Fruit fly (Drosophila melanogaster) whole organism, pupa: Measurements from ENCODE around the gene CG31517.

Experiments used
- CG10348 ChIP-seq: fragments of 200-800 bp; sonication (Bioruptor generic); IDR thresholded peaks from 2 replicates; pipeline ENCODE4 v1.3.6; 2022; ENCODE audit warnings: missing biosample characterization, missing genetic modification characterization
- CG12605 ChIP-seq: fragments of 200-800 bp; sonication (Bioruptor generic); IDR thresholded peaks from 2 replicates; pipeline ENCODE4 v1.3.6; 2022; ENCODE audit warnings: missing biosample characterization, missing genetic modification characterization
- CG15710 ChIP-seq: fragments of 200-800 bp; sonication (Bioruptor generic); optimal IDR thresholded peaks from 2 replicates; lab custom pipeline; 2018; ENCODE audit warnings: missing biosample characterization, mild to moderate bottlenecking, missing genetic modification characterization, moderate library complexity
- CG32121 ChIP-seq: fragments of 200-800 bp; sonication (Bioruptor generic); IDR thresholded peaks from 2 replicates; pipeline ENCODE4 v1.3.6; 2022; ENCODE audit warnings: missing biosample characterization, missing genetic modification characterization
- CG34367 ChIP-seq: fragments of 200-800 bp; sonication (Bioruptor generic); optimal IDR thresholded peaks from 2 replicates; lab custom pipeline; 2018; ENCODE audit warnings: missing biosample characterization, mild to moderate bottlenecking, missing genetic modification characterization
- CG4496 ChIP-seq: fragments of 200-800 bp; sonication (Bioruptor generic); IDR thresholded peaks from 3 replicates; pipeline ENCODE4 v1.3.6; 2022; ENCODE audit warnings: missing biosample characterization, missing genetic modification characterization
- CG8159 ChIP-seq: fragments of 200-800 bp; sonication (Bioruptor generic); optimal IDR thresholded peaks from 3 replicates; lab custom pipeline; 2018; ENCODE audit warnings: missing biosample characterization, mild to moderate bottlenecking, missing genetic modification characterization, moderate library complexity
- CG8301 ChIP-seq: fragments of 200-800 bp; sonication (Bioruptor generic); optimal IDR thresholded peaks from 2 replicates; lab custom pipeline; 2018; ENCODE audit warnings: missing biosample characterization, mild to moderate bottlenecking, missing genetic modification characterization
- D1 ChIP-seq: fragments of 200-800 bp; sonication (Bioruptor generic); optimal IDR thresholded peaks from 2 replicates; lab custom pipeline; 2018; ENCODE audit warnings: missing biosample characterization, mild to moderate bottlenecking, missing genetic modification characterization, moderate library complexity
- EcR ChIP-seq: fragments of 200-800 bp; sonication (Bioruptor generic); optimal IDR thresholded peaks from 3 replicates; lab custom pipeline; 2019; ENCODE audit warnings: missing biosample characterization, missing genetic modification characterization, mild to moderate bottlenecking, moderate library complexity, missing genetic modification reagents
- Pif1A ChIP-seq: fragments of 200-800 bp; sonication (Bioruptor generic); optimal IDR thresholded peaks from 3 replicates; lab custom pipeline; 2016; ENCODE audit warnings: missing biosample characterization, missing genetic modification characterization
- fd96Ca ChIP-seq: fragments of 200-800 bp; sonication (Bioruptor generic); IDR thresholded peaks from 3 replicates; pipeline ENCODE4 v1.3.6; 2022; ENCODE audit warnings: missing biosample characterization, missing genetic modification characterization
- gl ChIP-seq: fragments of 200-800 bp; sonication (Bioruptor generic); optimal IDR thresholded peaks from 2 replicates; lab custom pipeline; 2018; ENCODE audit warnings: missing biosample characterization, mild to moderate bottlenecking, missing genetic modification characterization

dm6 chr3R:13951038-13951437 lies 2.8 kb downstream of the CG31517 start, which contains the start of gene CG9926:
- TF ChIP-seq CG15710 = no peak
- no peak for TF ChIP-seq CG8159 (tag; lab: Kevin White, UChicago)
- TF ChIP-seq CG32121 (GFP tag; lab: Robert Waterston, UW) = no peak
- no peak for TF ChIP-seq gl (tag; lab: Kevin White, UChicago)
- no peak for TF ChIP-seq CG12605 (GFP tag; lab: Robert Waterston, UW)
- no peak for TF ChIP-seq CG34367 (tag; lab: Kevin White, UChicago)
- no peak for TF ChIP-seq Pif1A (GFP tag; lab: Kevin White, UChicago)
- TF ChIP-seq D1 = no peak
- TF ChIP-seq CG4496 (GFP tag; lab: Robert Waterston, UW) = no peak
- TF ChIP-seq EcR (GFP tag; lab: Kevin White, UChicago) = no peak
- no peak for TF ChIP-seq CG8301 (tag; lab: Kevin White, UChicago)
- TF ChIP-seq CG10348 = no peak
- no peak for TF ChIP-seq fd96Ca (GFP tag; lab: Robert Waterston, UW)
